Fruit fly (Drosophila melanogaster): ENCODE results near the gene dally.

DNA sequence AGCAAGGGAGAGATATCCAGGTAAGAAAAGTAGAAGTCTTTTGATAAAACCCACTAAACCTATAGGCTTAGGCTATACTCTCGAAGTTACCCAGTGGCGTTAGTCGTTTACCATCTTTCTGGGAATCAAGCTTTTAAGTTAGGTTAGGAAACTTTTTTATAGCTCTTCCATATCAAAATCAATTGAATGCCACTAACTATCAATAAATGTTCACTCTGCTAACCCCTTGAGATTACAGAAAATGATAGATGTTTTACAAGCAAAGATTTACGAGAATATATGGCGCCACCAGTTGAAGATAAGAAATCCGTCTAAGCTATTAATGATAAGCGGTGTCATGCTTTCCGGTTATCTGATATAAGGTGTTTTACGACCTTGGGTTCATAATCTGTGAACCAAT, 39.6 kb upstream of the dally start:
- no peak for TF ChIP-seq pan (optimal IDR thresholded peaks at IDR 0.05)
- TF ChIP-seq psq (optimal IDR thresholded peaks at IDR 0.05) = no peak
